Worm (Caenorhabditis elegans) whole organism, young adult: ENCODE data around the gene ifas-1.
A peak's percentile ranks its signal among the peaks of the same experiment; 100 is the strongest.

ENCODE experiments used
- B0035.1 ChIP-seq: sonication (generic microtip); optimal IDR thresholded peaks from 2 replicates; lab custom pipeline; 2016; ENCODE audit warnings: missing genetic modification characterization, mild to moderate bottlenecking, missing compliant biosample characterization, missing genotype, missing genetic modification reagents
- F37B4.10 ChIP-seq: fragments of 200-800 bp; sonication (Bioruptor generic); IDR thresholded peaks from 2 replicates; pipeline ENCODE4 v1.3.6; 2022; ENCODE audit warnings: missing genetic modification characterization, missing compliant biosample characterization
- K11D2.4 ChIP-seq: fragments of 200-800 bp; sonication (Bioruptor generic); IDR thresholded peaks from 2 replicates; pipeline ENCODE4 v1.3.6; 2022; ENCODE audit warnings: missing genetic modification reagents, missing genetic modification characterization, missing compliant biosample characterization
- K12H6.12 ChIP-seq: fragments of 200-800 bp; sonication (Bioruptor generic); optimal IDR thresholded peaks from 2 replicates; lab custom pipeline; 2018; ENCODE audit warnings: mild to moderate bottlenecking, missing genetic modification characterization, missing compliant biosample characterization
- Y53F4B.3 ChIP-seq: fragments of 200-800 bp; sonication (Bioruptor generic); IDR thresholded peaks from 2 replicates; pipeline ENCODE4 v1.3.6; 2022; ENCODE audit warnings: missing genetic modification reagents, missing genetic modification characterization, missing compliant biosample characterization
- Y53G8AR.9 ChIP-seq: fragments of 200-800 bp; sonication (Bioruptor generic); conservative IDR thresholded peaks from 2 replicates; pipeline ENCODE4 v1.3.6; 2022; ENCODE audit warnings: missing genetic modification reagents, missing genetic modification characterization, missing compliant biosample characterization
- Y79H2A.3 ChIP-seq: fragments of 200-800 bp; sonication (Bioruptor generic); conservative IDR thresholded peaks from 2 replicates; pipeline ENCODE4 v1.3.6; 2022; ENCODE audit warnings: missing genetic modification reagents, missing genetic modification characterization, missing compliant biosample characterization
- ZK185.1 ChIP-seq: sonication (generic microtip); optimal IDR thresholded peaks from 2 replicates; lab custom pipeline; 2016; ENCODE audit warnings: mild to moderate bottlenecking, missing genetic modification characterization, missing compliant biosample characterization; ENCODE audit not compliant: poor library complexity, severe bottlenecking
- akir-1 ChIP-seq: fragments of 200-800 bp; sonication (Bioruptor generic); optimal IDR thresholded peaks from 2 replicates; lab custom pipeline; 2018; ENCODE audit warnings: mild to moderate bottlenecking, missing genetic modification characterization, moderate library complexity, missing compliant biosample characterization
- aptf-2 ChIP-seq: fragments of 200-800 bp; sonication (Bioruptor generic); conservative IDR thresholded peaks from 2 replicates; pipeline ENCODE4 v1.3.6; 2022; ENCODE audit warnings: missing genetic modification reagents, missing genetic modification characterization, missing compliant biosample characterization
- bed-1 ChIP-seq: fragments of 200-800 bp; sonication (Bioruptor generic); IDR thresholded peaks from 2 replicates; pipeline ENCODE4 v1.3.6; 2022; ENCODE audit warnings: missing genetic modification reagents, missing genetic modification characterization, missing compliant biosample characterization
- ceh-100 ChIP-seq: fragments of 200-800 bp; sonication (Bioruptor generic); IDR thresholded peaks from 2 replicates; pipeline ENCODE4 v1.3.6; 2022; ENCODE audit warnings: missing genetic modification reagents, missing genetic modification characterization, missing compliant biosample characterization
- ceh-79 ChIP-seq: sonication (generic microtip); optimal IDR thresholded peaks from 2 replicates; lab custom pipeline; 2017; ENCODE audit warnings: mild to moderate bottlenecking, missing genetic modification characterization, missing compliant biosample characterization
- dpl-1 ChIP-seq: fragments of 150-350 bp; optimal IDR thresholded peaks from 2 replicates; lab custom pipeline; 2014; ENCODE audit warnings: missing biosample characterization, missing genetic modification reagents, missing genetic modification characterization
- efl-1 ChIP-seq: fragments of 150-350 bp; optimal IDR thresholded peaks from 2 replicates; lab custom pipeline; 2014; ENCODE audit warnings: missing biosample characterization, missing genetic modification reagents, missing genetic modification characterization
- fkh-3 ChIP-seq: sonication (generic microtip); optimal IDR thresholded peaks from 2 replicates; lab custom pipeline; 2016; ENCODE audit warnings: mild to moderate bottlenecking, missing genetic modification characterization, missing compliant biosample characterization
- him-1 ChIP-seq: sonication (generic microtip); optimal IDR thresholded peaks from 2 replicates; lab custom pipeline; 2016; ENCODE audit warnings: missing genotype, missing genetic modification reagents, missing genetic modification characterization, missing compliant biosample characterization
- hlh-26 ChIP-seq: fragments of 200-800 bp; sonication (Bioruptor generic); conservative IDR thresholded peaks from 2 replicates; pipeline ENCODE4 v1.3.6; 2022; ENCODE audit warnings: missing genetic modification reagents, missing genetic modification characterization, missing compliant biosample characterization
- hmg-1.2 ChIP-seq: fragments of 200-800 bp; sonication (Bioruptor generic); IDR thresholded peaks from 2 replicates; pipeline ENCODE4 v1.3.6; 2022; ENCODE audit warnings: missing genetic modification reagents, missing genetic modification characterization, missing compliant biosample characterization
- hsf-1 ChIP-seq: fragments of 200-800 bp; sonication (Bioruptor generic); IDR thresholded peaks from 2 replicates; pipeline ENCODE4 v1.3.6; 2022; ENCODE audit warnings: missing genetic modification reagents, missing genetic modification characterization, missing compliant biosample characterization
- let-526 ChIP-seq: fragments of 200-800 bp; sonication (Bioruptor generic); IDR thresholded peaks from 2 replicates; pipeline ENCODE4 v1.3.6; 2022; ENCODE audit warnings: missing genetic modification reagents, missing genetic modification characterization, missing compliant biosample characterization
- madf-10 ChIP-seq: sonication (generic microtip); optimal IDR thresholded peaks from 2 replicates; lab custom pipeline; 2016; ENCODE audit warnings: mild to moderate bottlenecking, missing genetic modification characterization, missing compliant biosample characterization
- madf-6 ChIP-seq: fragments of 200-800 bp; sonication (Bioruptor generic); IDR thresholded peaks from 2 replicates; pipeline ENCODE4 v1.3.6; 2022; ENCODE audit warnings: missing genetic modification reagents, missing genetic modification characterization, missing compliant biosample characterization
- madf-8 ChIP-seq: fragments of 200-800 bp; sonication (Bioruptor generic); conservative IDR thresholded peaks from 2 replicates; pipeline ENCODE4 v1.3.6; 2022; ENCODE audit warnings: missing genetic modification reagents, missing genetic modification characterization, missing compliant biosample characterization
- mcd-1 ChIP-seq: fragments of 200-800 bp; sonication (Bioruptor generic); IDR thresholded peaks from 2 replicates; pipeline ENCODE4 v1.3.6; 2022; ENCODE audit warnings: missing genetic modification reagents, missing genetic modification characterization, missing compliant biosample characterization
- nfya-2 ChIP-seq: fragments of 200-800 bp; sonication (Bioruptor generic); IDR thresholded peaks from 2 replicates; pipeline ENCODE4 v1.3.6; 2022; ENCODE audit warnings: missing genetic modification reagents, missing genetic modification characterization, missing compliant biosample characterization
- nhr-179 ChIP-seq: sonication (generic microtip); optimal IDR thresholded peaks from 2 replicates; lab custom pipeline; 2016; ENCODE audit warnings: mild to moderate bottlenecking, missing genetic modification characterization, missing compliant biosample characterization
- nhr-90 ChIP-seq: sonication (generic microtip); optimal IDR thresholded peaks from 2 replicates; lab custom pipeline; 2016; ENCODE audit warnings: missing genotype, mild to moderate bottlenecking, missing genetic modification characterization, missing compliant biosample characterization
- rcor-1 ChIP-seq: fragments of 200-800 bp; sonication (Bioruptor generic); IDR thresholded peaks from 2 replicates; pipeline ENCODE4 v1.3.6; 2022; ENCODE audit warnings: missing genetic modification reagents, missing genetic modification characterization, missing compliant biosample characterization
- repo-1 ChIP-seq: sonication (generic microtip); optimal IDR thresholded peaks from 2 replicates; lab custom pipeline; 2017; ENCODE audit warnings: mild to moderate bottlenecking, missing genetic modification characterization, missing compliant biosample characterization
- rpc-1 ChIP-seq, 2 experiments: fragments of 150-350 bp in 1 of 2; sonication (generic microtip) in 1 of 2; optimal IDR thresholded peaks; 2 replicates each; lab custom pipeline; 2014 to 2018; ENCODE audit warnings: missing biosample characterization in 1 of 2, missing genetic modification characterization in 1 of 2, missing genetic modification reagents in 1 of 2, missing genotype in 1 of 2
- sea-2 ChIP-seq: fragments of 200-800 bp; sonication (Bioruptor generic); IDR thresholded peaks from 2 replicates; pipeline ENCODE4 v1.3.6; 2022; ENCODE audit warnings: missing genetic modification characterization, missing compliant biosample characterization
- tbx-9 ChIP-seq: sonication (generic microtip); optimal IDR thresholded peaks from 2 replicates; lab custom pipeline; 2016; ENCODE audit warnings: borderline replicate concordance, missing genetic modification characterization, inconsistent platforms, missing compliant biosample characterization
- tlf-1 ChIP-seq: fragments of 200-800 bp; sonication (Bioruptor generic); optimal IDR thresholded peaks from 2 replicates; lab custom pipeline; 2018; ENCODE audit warnings: mild to moderate bottlenecking, missing genetic modification characterization, missing compliant biosample characterization
- unc-62 ChIP-seq: fragments of 150-350 bp; optimal IDR thresholded peaks from 2 replicates; lab custom pipeline; 2014; ENCODE audit warnings: missing biosample characterization, missing genetic modification reagents, missing genetic modification characterization
- xnd-1 ChIP-seq: sonication (generic microtip); optimal IDR thresholded peaks from 2 replicates; lab custom pipeline; 2016; ENCODE audit warnings: missing genotype, missing genetic modification reagents, missing genetic modification characterization, missing compliant biosample characterization
- zfh-2 ChIP-seq: fragments of 200-800 bp; sonication (Bioruptor generic); conservative IDR thresholded peaks from 2 replicates; pipeline ENCODE4 v1.3.6; 2022; ENCODE audit warnings: missing genetic modification reagents, missing genetic modification characterization, missing compliant biosample characterization
- ztf-25 ChIP-seq: fragments of 200-800 bp; sonication (Bioruptor generic); IDR thresholded peaks from 2 replicates; pipeline ENCODE4 v1.3.6; 2022; ENCODE audit warnings: missing genetic modification reagents, missing genetic modification characterization, missing compliant biosample characterization

ifas-1 gene

DNA sequence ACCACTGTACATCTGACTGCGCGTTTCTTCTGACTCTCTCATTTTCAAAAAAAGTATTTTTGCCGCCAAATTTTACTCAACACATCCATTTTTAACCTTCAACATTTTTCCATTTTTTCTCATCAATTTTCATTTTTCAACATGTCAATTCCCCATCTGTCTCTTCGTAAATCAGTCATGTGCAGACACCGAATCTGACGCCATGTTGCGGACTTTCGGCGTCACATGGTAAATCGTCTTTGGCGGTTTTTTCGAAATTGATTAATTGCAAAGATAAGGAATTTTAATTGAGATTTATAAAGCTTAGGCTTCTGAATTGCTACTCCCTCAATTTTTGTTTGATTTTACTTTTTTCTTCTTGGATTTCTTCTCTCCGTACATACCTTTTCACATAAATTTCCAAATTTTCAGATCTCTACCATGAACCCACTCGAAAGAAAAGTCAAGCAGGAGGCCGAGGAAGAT lies 5.7 kb downstream of the ifas-1 start, which contains the start of gene F19B10.1 (continued):
- TF ChIP-seq aptf-2 (no peak), B0035.1 (tag; lab: Kevin White, UChicago) (no peak), him-1 (tag; lab: Kevin White, UChicago) (no peak), Y53F4B.3 (no peak), hsf-1 (GFP tag; lab: Robert Waterston, UW) (no peak), ztf-25 (GFP tag; lab: Robert Waterston, UW) (no peak), nfya-2 (GFP tag; lab: Robert Waterston, UW) (no peak)

DNA sequence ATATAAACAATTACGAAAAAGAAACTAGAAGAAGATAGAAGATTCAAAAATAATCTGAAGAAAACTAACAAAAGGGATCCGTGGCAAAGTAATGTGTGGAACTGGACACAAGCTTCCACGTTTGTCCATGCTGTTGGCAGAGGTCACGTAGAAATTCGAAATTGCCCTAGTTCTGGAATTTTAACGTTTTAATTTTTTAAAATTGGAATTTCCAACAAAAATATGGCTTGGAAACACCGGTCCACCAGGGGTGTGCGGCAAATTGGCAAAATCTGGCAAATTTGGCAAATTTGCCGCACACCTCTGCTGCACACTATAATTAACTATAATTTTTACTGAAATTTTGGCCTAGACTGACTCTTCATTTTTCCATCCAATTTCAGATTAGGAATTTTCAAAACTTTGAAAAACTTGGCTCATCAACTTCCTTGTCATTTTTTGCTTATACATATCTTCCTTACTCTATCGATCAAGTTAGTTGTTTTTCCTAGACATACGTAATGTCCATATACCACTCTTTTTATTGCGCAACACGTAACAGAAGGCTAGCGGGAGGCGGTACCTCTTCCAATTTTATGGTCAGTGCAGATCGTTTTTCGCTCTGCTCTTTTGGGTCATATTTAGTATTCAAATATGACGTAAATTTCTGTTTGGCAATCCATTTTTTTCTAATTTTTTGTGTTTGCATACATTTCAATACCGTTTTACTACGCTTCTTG lies 7.0 kb downstream of the ifas-1 start, which contains the start of gene F19B10.10:
Gene F19B10.10 (minus strand): TSS at position 51 of the 719 bp plus-strand sequence.
- TF ChIP-seq tlf-1 (no peak), K12H6.12 (no peak), K11D2.4 (GFP tag; lab: Robert Waterston, UW) (no peak), nhr-90 (no peak), ZK185.1 (tag; lab: Kevin White, UChicago) (no peak), bed-1 (GFP tag; lab: Robert Waterston, UW) (no peak), Y79H2A.3 (GFP tag; lab: Robert Waterston, UW) (no peak), Y53G8AR.9 (GFP tag; lab: Robert Waterston, UW) (no peak), akir-1 (no peak), unc-62 (GFP tag; lab: Kevin White, UChicago) (no peak), F37B4.10 (GFP tag; lab: Robert Waterston, UW) (no peak), fkh-3 (tag; lab: Kevin White, UChicago) (no peak), sea-2 (no peak), ceh-100 (no peak)

DNA sequence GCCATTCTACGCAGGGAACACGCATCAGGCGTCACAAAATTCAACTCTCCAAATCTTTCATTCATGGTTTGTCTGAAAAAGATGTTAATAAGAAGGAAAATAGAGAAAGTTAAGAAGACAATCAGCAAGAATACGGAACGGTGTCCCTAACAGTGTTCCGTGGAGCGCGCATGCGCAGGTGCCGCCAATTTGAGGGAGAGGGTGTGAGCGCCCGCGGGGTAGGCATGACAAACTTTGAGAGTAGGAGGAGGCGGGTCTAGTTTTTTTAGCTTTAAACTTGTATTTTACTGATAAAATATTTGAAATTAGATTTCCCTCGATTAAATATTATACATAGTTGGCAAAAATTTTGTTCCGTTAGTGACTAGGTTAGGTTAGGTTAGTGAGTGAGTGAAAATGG lies 8.2 kb downstream of the ifas-1 start:
- TF ChIP-seq ceh-79 (tag; lab: Kevin White, UChicago), result no peak
- peak; percentile 34 for TF ChIP-seq xnd-1 (tag; lab: Kevin White, UChicago)
- TF ChIP-seq hmg-1.2 (GFP tag; lab: Robert Waterston, UW), result peak; percentile 10; the same call in 1 of the 2 replicates
- TF ChIP-seq hlh-26 (GFP tag; lab: Robert Waterston, UW), result no peak
- TF ChIP-seq efl-1 (GFP tag; lab: Kevin White, UChicago), result peak; percentile 75
- TF ChIP-seq rcor-1 (GFP tag; lab: Robert Waterston, UW), result no peak
- TF ChIP-seq tbx-9 (tag; lab: Kevin White, UChicago), result no peak
- TF ChIP-seq let-526, result no peak
- no peak for TF ChIP-seq zfh-2 (GFP tag; lab: Robert Waterston, UW)
- no peak for TF ChIP-seq nhr-179 (tag; lab: Kevin White, UChicago)
- TF ChIP-seq madf-6, result peak; percentile 86
- peak; percentile 70 for TF ChIP-seq madf-8
- TF ChIP-seq mcd-1, result no peak
- no peak for TF ChIP-seq madf-10
- TF ChIP-seq dpl-1 (GFP tag; lab: Kevin White, UChicago), result peak; percentile 34
- no peak for TF ChIP-seq repo-1 (tag; lab: Kevin White, UChicago)
- no peak for TF ChIP-seq nfya-2 (GFP tag; lab: Robert Waterston, UW)
- TF ChIP-seq rpc-1 (optimal IDR thresholded peaks at IDR 0.05; lab: Kevin White, UChicago), result no peak
- no peak for TF ChIP-seq rpc-1 (tag; optimal IDR thresholded peaks at IDR 0.05; lab: Kevin White, UChicago)
